Worm (Caenorhabditis elegans) whole organism, dauer: ENCODE measurements around the gene F42A9.11.

Experiments used
- unc-62 ChIP-seq: sonication (generic microtip); optimal IDR thresholded peaks from 2 replicates; lab custom pipeline; 2017; ENCODE audit warnings: missing biosample characterization, missing genetic modification reagents, missing genetic modification characterization

The F42A9.11 gene

DNA sequence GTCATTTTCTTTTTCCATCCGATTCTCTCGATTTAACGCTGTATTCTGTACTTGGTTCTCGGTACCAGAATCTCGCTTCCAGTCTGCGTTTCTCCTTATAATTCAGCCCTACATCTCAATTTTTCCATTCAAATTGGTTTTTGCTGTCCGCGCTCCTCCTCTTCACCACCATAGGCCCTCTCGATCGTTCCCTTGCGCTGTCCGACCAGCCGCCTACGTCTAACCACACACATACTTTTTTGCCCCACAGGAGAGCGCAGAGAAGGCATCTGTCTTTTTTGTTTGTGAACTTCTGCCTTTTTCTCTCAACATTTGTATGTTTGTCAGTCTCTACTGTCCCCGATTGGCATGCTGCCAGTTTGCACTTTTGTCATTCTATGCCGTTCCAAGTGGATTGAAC lies at the start of gene F42A9.11:
Gene F42A9.11, plus strand, starts transcription at position 310 of the 400 bp plus-strand sequence.
- TF ChIP-seq unc-62, result no peak

DNA sequence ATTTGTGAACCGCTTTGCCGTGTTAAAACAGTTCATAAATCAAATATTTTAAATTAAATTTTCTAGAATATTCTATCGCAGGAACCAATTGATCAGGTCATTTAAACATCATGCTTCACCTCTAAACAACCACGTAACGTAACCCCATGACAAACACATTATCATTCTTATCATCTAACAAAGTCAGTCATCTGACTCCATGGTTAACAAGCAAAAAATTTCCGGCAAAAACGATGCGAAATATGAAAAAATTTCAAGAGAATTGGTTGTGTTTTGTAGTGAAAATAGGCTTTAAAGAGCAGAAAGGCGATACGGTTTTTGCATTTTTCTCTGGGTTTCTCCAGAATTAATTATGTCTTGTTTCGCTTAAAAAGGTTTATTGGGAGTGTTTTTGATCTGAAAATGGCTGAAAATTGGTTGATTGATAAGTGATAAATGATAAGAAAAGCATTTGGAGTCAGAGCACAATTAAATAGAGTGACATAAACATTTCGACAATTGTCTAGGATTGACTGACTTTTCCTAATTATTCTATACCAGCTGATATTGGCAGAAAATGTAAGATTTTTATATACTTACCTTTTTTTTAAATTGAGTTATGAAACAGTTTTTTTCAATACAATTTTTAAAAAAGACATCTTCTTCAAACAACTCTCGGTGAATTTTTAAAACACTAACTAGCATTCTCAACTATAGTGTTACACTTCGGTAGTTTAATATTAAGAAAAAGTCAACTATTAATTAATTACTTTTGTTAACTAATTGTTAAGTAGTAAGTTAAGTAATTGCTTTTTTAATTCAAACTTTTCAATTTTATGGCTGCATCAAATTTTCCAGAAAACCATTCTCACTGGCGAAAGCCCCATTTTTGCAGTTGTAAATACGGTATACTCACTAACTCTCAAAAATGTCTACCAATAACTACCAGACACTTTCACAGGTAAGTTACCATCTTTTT lies 42.1 kb upstream of the F42A9.11 start, which contains the start of gene catp-7:
Gene catp-7, plus strand, starts transcription at position 908 of the 958 bp plus-strand sequence.
- no peak for TF ChIP-seq unc-62

ce11 chrIV:8587057-8587456 lies 40.4 kb upstream of the F42A9.11 start:
- no peak for TF ChIP-seq unc-62

ce11 chrIV:8587605-8588004 lies 39.8 kb upstream of the F42A9.11 start:
- TF ChIP-seq unc-62, result no peak

- no peak for TF ChIP-seq unc-62
Observed at ce11 chrIV:8595317-8595716, 32.1 kb upstream of the F42A9.11 start, which contains the start of gene Y59H11AR.3. Gene Y59H11AR.3, minus strand, starts transcription at chrIV:8595417.

DNA sequence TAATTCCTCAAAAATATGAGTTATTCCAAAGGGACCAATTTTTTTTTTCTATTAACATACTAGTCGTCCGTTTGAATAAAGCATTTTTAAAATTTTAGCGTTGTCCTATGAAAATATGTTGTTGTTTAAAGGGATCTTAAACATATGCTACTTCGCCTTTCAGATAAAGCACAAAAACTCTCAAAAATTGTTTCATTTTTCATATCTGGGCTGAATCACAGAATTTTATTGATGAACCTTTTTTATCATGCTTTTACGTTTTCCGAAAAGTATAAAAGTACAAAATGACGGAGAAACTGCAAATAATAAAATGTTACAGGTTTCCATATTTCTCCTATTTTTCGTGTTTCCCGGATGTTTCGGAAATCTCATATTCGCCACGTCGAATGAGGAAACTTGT lies 31.7 kb upstream of the F42A9.11 start, which contains the start of gene clec-181:
Gene clec-181, plus strand, starts transcription at position 301 of the 400 bp plus-strand sequence.
- TF ChIP-seq unc-62, result no peak

ce11 chrIV:8597504-8597903 lies 29.9 kb upstream of the F42A9.11 start:
- TF ChIP-seq unc-62, result no peak

- no peak for TF ChIP-seq unc-62
Observed at ce11 chrIV:8600712-8601330, 26.6 kb upstream of the F42A9.11 start, which contains the start of gene Y59H11AR.4. Gene Y59H11AR.4, minus strand, starts transcription at chrIV:8600762.

- no peak for TF ChIP-seq unc-62
Observed at ce11 chrIV:8602877-8603276, 24.6 kb upstream of the F42A9.11 start, which contains the start of gene Y59H11AR.10. Gene Y59H11AR.10, plus strand, starts transcription at chrIV:8603177.

DNA sequence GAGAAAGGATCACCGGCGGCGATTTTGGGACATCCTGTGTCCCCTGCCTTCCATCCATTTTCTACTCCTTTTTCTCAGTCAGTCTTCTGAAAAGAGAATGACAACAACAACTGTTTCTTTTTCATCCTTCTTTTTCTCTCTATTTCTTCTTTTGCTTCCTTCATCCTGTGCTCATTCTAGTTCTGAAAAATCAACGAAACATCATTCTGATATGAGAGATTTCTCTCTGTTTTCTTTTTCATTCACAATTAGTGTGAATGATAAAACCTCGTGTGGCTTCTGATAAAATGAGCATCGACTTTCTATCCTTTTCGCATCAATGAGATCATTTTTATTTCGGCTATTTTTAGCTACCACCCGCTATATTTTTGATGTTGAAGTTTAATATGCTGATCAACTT lies 22.2 kb upstream of the F42A9.11 start:
- TF ChIP-seq unc-62, result no peak

ce11 chrIV:8608204-8608603 lies 19.2 kb upstream of the F42A9.11 start:
- no peak for TF ChIP-seq unc-62

ce11 chrIV:8608934-8609333 lies 18.5 kb upstream of the F42A9.11 start, which contains the start of gene F42A9.6:
Gene F42A9.6, plus strand, starts transcription at chrIV:8609234.
- TF ChIP-seq unc-62, result no peak

DNA sequence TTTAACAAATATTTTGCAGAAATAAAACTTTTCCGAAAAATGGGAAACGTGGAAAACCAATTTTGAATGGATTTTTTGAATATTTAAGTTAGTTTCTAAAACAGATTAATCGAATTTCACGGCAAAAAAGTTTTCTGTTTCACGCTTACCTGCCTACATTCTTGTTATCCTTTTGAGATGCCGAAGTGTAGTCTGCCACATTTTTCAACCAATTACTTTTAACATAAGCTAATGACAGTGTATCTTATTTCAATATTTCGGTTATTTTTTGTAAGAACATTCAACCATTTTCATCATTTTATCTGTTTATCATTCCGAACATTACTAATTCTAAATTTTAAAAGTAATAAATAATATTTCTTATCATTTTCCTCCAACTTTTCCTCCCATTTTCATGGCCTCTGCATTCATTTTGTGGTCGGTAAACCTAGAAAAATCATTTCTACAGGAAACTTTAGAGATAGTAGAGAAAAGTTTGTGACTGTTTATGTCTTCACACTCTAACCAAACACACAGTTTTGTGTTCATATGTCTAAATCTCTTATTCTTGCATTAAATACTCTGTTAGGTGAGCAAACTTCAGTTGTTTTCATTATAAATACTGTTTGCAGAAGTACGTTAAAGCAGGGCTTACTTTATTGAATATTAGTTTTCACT lies 15.4 kb upstream of the F42A9.11 start, which contains the start of the genes F42A9.17 and cyp-33E2:
Gene F42A9.17, minus strand, starts transcription at position 51 of the 657 bp plus-strand sequence.
Gene cyp-33E2, plus strand, starts transcription at position 449 of the 657 bp plus-strand sequence.
- TF ChIP-seq unc-62, result no peak

ce11 chrIV:8614680-8615079 lies 12.8 kb upstream of the F42A9.11 start, which contains the start of gene cyp-33E3:
Gene cyp-33E3, plus strand, starts transcription at chrIV:8614995.
- TF ChIP-seq unc-62, result no peak

DNA sequence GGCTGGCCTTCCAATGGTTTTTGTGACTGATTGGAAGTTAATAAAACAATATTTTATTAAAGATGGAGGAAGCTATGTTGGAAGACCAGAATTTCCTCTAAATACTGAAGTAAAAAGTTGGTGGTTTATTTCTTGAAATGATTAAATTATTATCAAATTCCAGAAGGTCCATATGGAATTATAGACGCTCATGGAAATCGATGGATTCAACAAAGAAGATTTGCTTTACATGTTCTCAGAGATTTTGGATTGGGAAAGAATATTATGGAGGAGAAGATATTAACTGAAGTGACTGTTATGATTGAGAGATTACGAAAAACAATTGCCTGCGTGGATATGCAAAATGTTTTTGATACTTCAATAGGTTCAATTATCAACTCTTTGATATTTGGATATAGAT lies 12.1 kb upstream of the F42A9.11 start:
- TF ChIP-seq unc-62, result no peak

ce11 chrIV:8617047-8617446 lies 10.4 kb upstream of the F42A9.11 start, which contains the start of the genes F42A9.7 and F42A9.3:
Gene F42A9.7, minus strand, starts transcription at chrIV:8617147.
Gene F42A9.3, plus strand, starts transcription at chrIV:8617260.
- TF ChIP-seq unc-62, result no peak
